Worm (Caenorhabditis elegans): ENCODE results near the gene Y38E10A.8.

The Y38E10A.8 gene

DNA sequence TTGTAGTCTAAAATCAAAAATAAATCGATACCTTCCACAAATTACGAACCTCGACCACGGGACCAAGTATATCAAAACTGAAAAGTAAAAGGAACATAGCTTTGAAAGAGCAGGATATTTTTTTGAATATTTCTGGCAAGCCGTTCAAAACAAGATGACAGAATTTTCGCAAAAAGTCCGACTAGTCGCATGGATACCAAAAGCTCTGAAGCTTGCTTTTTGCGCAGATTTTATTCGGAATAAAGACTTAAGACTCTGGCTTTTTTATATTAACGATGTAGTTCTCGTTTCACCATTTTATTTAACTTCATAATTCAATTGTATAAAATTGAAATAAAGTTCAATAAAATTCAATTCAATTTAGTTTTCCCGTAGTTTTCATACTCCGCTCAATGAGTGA lies 33.5 kb upstream of the Y38E10A.8 start, which contains the start of gene Y38E10A.2:
Gene Y38E10A.2, minus strand, starts transcription at position 101 of the 400 bp plus-strand sequence.
- TF ChIP-seq F49E8.2 (tag; optimal IDR thresholded peaks at IDR 0.05; ENCODE audit: insufficient read depth) (no peak), hlh-12 (tag; optimal IDR thresholded peaks at IDR 0.05) (no peak), aptf-2 (GFP tag; conservative IDR thresholded peaks at IDR 0.05) (no peak), snpc-1.3 (tag; optimal IDR thresholded peaks at IDR 0.05; ENCODE audit: insufficient read depth) (no peak), hmg-20 (GFP tag; IDR thresholded peaks at IDR 0.05) (no peak), madf-8 (GFP tag; conservative IDR thresholded peaks at IDR 0.05) (no peak), bed-2 (GFP tag; IDR thresholded peaks at IDR 0.05) (no peak), ztf-3 (GFP tag; optimal IDR thresholded peaks at IDR 0.05) (no peak), F52B5.7 (tag; optimal IDR thresholded peaks at IDR 0.05) (no peak), ztf-28 (GFP tag; IDR thresholded peaks at IDR 0.05) (no peak), C06A6.2 (GFP tag; conservative IDR thresholded peaks at IDR 0.05) (no peak), pha-4 (tag; optimal IDR thresholded peaks at IDR 0.05) (no peak), dox-1 (GFP tag; IDR thresholded peaks at IDR 0.05) (no peak), C17E4.6 (GFP tag; IDR thresholded peaks at IDR 0.05) (no peak)

- TF ChIP-seq ets-4 (GFP tag; optimal IDR thresholded peaks at IDR 0.05) (no peak), T26A5.8 (tag; optimal IDR thresholded peaks at IDR 0.05) (no peak), ama-1 (optimal IDR thresholded peaks at IDR 0.05) (no peak), ama-1 (GFP tag; optimal IDR thresholded peaks at IDR 0.05) (no peak), atf-7 (tag; optimal IDR thresholded peaks at IDR 0.05) (no peak), nhr-120 (GFP tag; IDR thresholded peaks at IDR 0.05) (no peak), madf-3 (GFP tag; IDR thresholded peaks at IDR 0.05) (no peak), B0019.2 (GFP tag; conservative IDR thresholded peaks at IDR 0.05) (no peak), F49E8.2 (tag; optimal IDR thresholded peaks at IDR 0.05; ENCODE audit: insufficient read depth) (no peak), ceh-91 (GFP tag; IDR thresholded peaks at IDR 0.05) (no peak), K11D2.4 (GFP tag; IDR thresholded peaks at IDR 0.05) (no peak), bed-1 (GFP tag; IDR thresholded peaks at IDR 0.05) (no peak), sea-2 (GFP tag; IDR thresholded peaks at IDR 0.05) (no peak), gei-17 (GFP tag; optimal IDR thresholded peaks at IDR 0.05) (no peak), repo-1 (tag; optimal IDR thresholded peaks at IDR 0.05) (no peak), sptf-2 (GFP tag; optimal IDR thresholded peaks at IDR 0.05) (no peak), pha-4 (tag; optimal IDR thresholded peaks at IDR 0.05) (no peak), Y79H2A.3 (GFP tag; conservative IDR thresholded peaks at IDR 0.05) (no peak), mxl-1 (tag; optimal IDR thresholded peaks at IDR 0.05) (no peak)
Measured at ce11 chrII:12574668-12575067, 32.3 kb upstream of the Y38E10A.8 start, which contains the start of gene Y38E10A.3. Y38E10A.3 (minus strand) TSS chrII:12574768.

- TF ChIP-seq nfya-1 (tag; optimal IDR thresholded peaks at IDR 0.05; ENCODE audit: borderline replicate concordance, insufficient read depth) (no peak), attf-3 (GFP tag; conservative IDR thresholded peaks at IDR 0.05) (no peak), F33H1.4 (GFP tag; IDR thresholded peaks at IDR 0.05) (no peak), B0035.1 (tag; optimal IDR thresholded peaks at IDR 0.05) (no peak), hrde-1 (tag; optimal IDR thresholded peaks at IDR 0.05; ENCODE audit: borderline replicate concordance) (no peak), F57C9.4 (tag; optimal IDR thresholded peaks at IDR 0.05) (no peak), pbrm-1 (GFP tag; IDR thresholded peaks at IDR 0.05) (no peak), nhr-80 (tag; optimal IDR thresholded peaks at IDR 0.05) (peak; percentile 85), hmg-1.2 (GFP tag; IDR thresholded peaks at IDR 0.05) (no peak), lag-1 (GFP tag; IDR thresholded peaks at IDR 0.05) (no peak), dox-1 (GFP tag; IDR thresholded peaks at IDR 0.05) (0 out of 2 replicates have a peak, but pooled peaks have one; percentile 12), nfya-2 (GFP tag; IDR thresholded peaks at IDR 0.05) (no peak)
Measured at ce11 chrII:12577754-12578153, 29.2 kb upstream of the Y38E10A.8 start, which contains the start of gene clec-8. clec-8 (minus strand) TSS chrII:12578061.
